Fruit fly (Drosophila melanogaster) whole organism, embryonic: ENCODE results near the gene D1.
A peak's percentile ranks its signal among the peaks of the same experiment; 100 is the strongest.

Experiments used
- ATbp ChIP-seq: fragments of 200-800 bp; sonication (Bioruptor generic); optimal IDR thresholded peaks from 2 replicates; lab custom pipeline; 2017; ENCODE audit warnings: missing biosample characterization, mild to moderate bottlenecking, missing genetic modification characterization, missing genetic modification reagents
- B-H1 ChIP-seq: fragments of 200-800 bp; sonication (Bioruptor generic); IDR thresholded peaks from 3 replicates; pipeline ENCODE4 v1.3.6; 2022; ENCODE audit warnings: missing biosample characterization, missing genetic modification characterization
- Blimp-1 ChIP-seq: fragments of 200-800 bp; sonication (Bioruptor generic); optimal IDR thresholded peaks from 3 replicates; lab custom pipeline; 2018; ENCODE audit warnings: missing biosample characterization, missing genetic modification characterization, mild to moderate bottlenecking, moderate library complexity, missing genetic modification reagents
- CG10565 ChIP-seq: fragments of 200-800 bp; sonication (Bioruptor generic); optimal IDR thresholded peaks from 3 replicates; lab custom pipeline; 2016; ENCODE audit warnings: missing biosample characterization, mild to moderate bottlenecking, missing genetic modification characterization
- CG12391 ChIP-seq: fragments of 200-800 bp; sonication (Bioruptor generic); optimal IDR thresholded peaks from 3 replicates; lab custom pipeline; 2018; ENCODE audit warnings: missing biosample characterization, mild to moderate bottlenecking, missing genetic modification characterization, moderate library complexity
- CG13296 ChIP-seq: fragments of 200-800 bp; sonication (Bioruptor generic); optimal IDR thresholded peaks from 3 replicates; lab custom pipeline; 2018; ENCODE audit warnings: missing biosample characterization, mild to moderate bottlenecking, missing genetic modification characterization
- CG14710 ChIP-seq: fragments of 200-800 bp; sonication (Bioruptor generic); optimal IDR thresholded peaks from 3 replicates; lab custom pipeline; 2019; ENCODE audit warnings: missing biosample characterization, mild to moderate bottlenecking, missing genetic modification characterization, moderate library complexity
- CG17385 ChIP-seq: fragments of 200-800 bp; sonication (Bioruptor generic); optimal IDR thresholded peaks from 3 replicates; lab custom pipeline; 2018; ENCODE audit warnings: missing biosample characterization, mild to moderate bottlenecking, missing genetic modification characterization
- CG18262 ChIP-seq: fragments of 200-800 bp; optimal IDR thresholded peaks from 3 replicates; lab custom pipeline; 2019; ENCODE audit warnings: missing biosample characterization, mild to moderate bottlenecking, missing genetic modification characterization, moderate library complexity
- CG1832 ChIP-seq: fragments of 200-800 bp; sonication (Bioruptor generic); optimal IDR thresholded peaks from 2 replicates; lab custom pipeline; 2017; ENCODE audit warnings: missing biosample characterization, mild to moderate bottlenecking, missing genetic modification characterization, inconsistent platforms
- CG18476 ChIP-seq: fragments of 200-800 bp; sonication (Bioruptor generic); optimal IDR thresholded peaks from 2 replicates; lab custom pipeline; 2016; ENCODE audit warnings: missing biosample characterization, mild to moderate bottlenecking, missing genetic modification characterization
- CG2129 ChIP-seq: fragments of 200-800 bp; sonication (Bioruptor generic); IDR thresholded peaks from 2 replicates; pipeline ENCODE4 v1.3.6; 2022; ENCODE audit warnings: missing biosample characterization, missing genetic modification characterization; ENCODE audit not compliant: partially characterized antibody
- CG4854 ChIP-seq: fragments of 200-800 bp; sonication (Bioruptor generic); optimal IDR thresholded peaks from 2 replicates; lab custom pipeline; 2016; ENCODE audit warnings: missing biosample characterization, missing genetic modification characterization, inconsistent platforms
- CG9876 ChIP-seq: fragments of 200-800 bp; sonication (Bioruptor generic); optimal IDR thresholded peaks from 2 replicates; lab custom pipeline; 2016; ENCODE audit warnings: missing biosample characterization, missing genetic modification characterization
- Dek ChIP-seq: fragments of 200-800 bp; sonication (Bioruptor generic); optimal IDR thresholded peaks from 3 replicates; lab custom pipeline; 2019; ENCODE audit warnings: missing biosample characterization, mild to moderate bottlenecking, missing genetic modification characterization, moderate library complexity
- Doc2 ChIP-seq: fragments of 200-800 bp; sonication (Bioruptor generic); IDR thresholded peaks from 2 replicates; pipeline ENCODE4 v1.3.6; 2022; ENCODE audit warnings: missing biosample characterization, missing genetic modification characterization
- H15 ChIP-seq: fragments of 200-800 bp; sonication (Bioruptor generic); IDR thresholded peaks from 3 replicates; pipeline ENCODE4 v1.3.6; 2022; ENCODE audit warnings: missing biosample characterization, missing genetic modification characterization
- HLH3B ChIP-seq: fragments of 200-800 bp; sonication (Bioruptor generic); IDR thresholded peaks from 2 replicates; pipeline ENCODE4 v1.3.6; 2022; ENCODE audit warnings: missing biosample characterization, missing genetic modification characterization
- HLHmδ ChIP-seq: fragments of 200-800 bp; sonication (Bioruptor generic); optimal IDR thresholded peaks from 2 replicates; lab custom pipeline; 2018; ENCODE audit warnings: missing biosample characterization, mild to moderate bottlenecking, missing genetic modification characterization, moderate library complexity
- Hand ChIP-seq: fragments of 200-800 bp; sonication (Bioruptor generic); optimal IDR thresholded peaks from 2 replicates; lab custom pipeline; 2017; ENCODE audit warnings: mild to moderate bottlenecking, missing biosample characterization, missing genetic modification reagents, missing genetic modification characterization
- Hr51 ChIP-seq, 2 experiments: fragments of 200-800 bp; sonication (Bioruptor generic); optimal IDR thresholded peaks; 2 replicates in 1 of 2; 3 replicates in 1 of 2; lab custom pipeline; 2016 to 2018; ENCODE audit warnings: missing biosample characterization in 2 of 2, missing genetic modification characterization in 2 of 2, mild to moderate bottlenecking in 1 of 2, moderate library complexity in 1 of 2
- Mad ChIP-seq: fragments of 200-800 bp; sonication (Bioruptor generic); optimal IDR thresholded peaks from 2 replicates; lab custom pipeline; 2016; ENCODE audit warnings: missing biosample characterization, missing genetic modification characterization
- Scr ChIP-seq: fragments of 200-800 bp; sonication (Bioruptor generic); IDR thresholded peaks from 2 replicates; pipeline ENCODE4 v1.3.6; 2022; ENCODE audit warnings: missing biosample characterization, missing genetic modification characterization; ENCODE audit not compliant: partially characterized antibody
- Taf1 ChIP-seq: fragments of 200-800 bp; sonication (Bioruptor generic); IDR thresholded peaks from 2 replicates; pipeline ENCODE4 v1.3.6; 2022; ENCODE audit warnings: missing biosample characterization, missing genetic modification characterization
- Vsx1 ChIP-seq: fragments of 200-800 bp; sonication (Bioruptor generic); optimal IDR thresholded peaks from 2 replicates; lab custom pipeline; 2017; ENCODE audit warnings: missing biosample characterization, mild to moderate bottlenecking, missing genetic modification characterization, missing genetic modification reagents
- aop ChIP-seq: fragments of 200-800 bp; sonication (Bioruptor generic); IDR thresholded peaks from 2 replicates; pipeline ENCODE4 v1.3.6; 2022; ENCODE audit warnings: missing biosample characterization, missing genetic modification characterization
- ash1 ChIP-seq: fragments of 200-800 bp; sonication (Bioruptor generic); optimal IDR thresholded peaks from 2 replicates; lab custom pipeline; 2018; ENCODE audit warnings: missing biosample characterization, mild to moderate bottlenecking, missing genetic modification characterization
- emc ChIP-seq: fragments of 200-800 bp; sonication (Bioruptor generic); optimal IDR thresholded peaks from 2 replicates; lab custom pipeline; 2016; ENCODE audit warnings: missing biosample characterization, missing genetic modification characterization
- eyg ChIP-seq: fragments of 200-800 bp; sonication (Bioruptor generic); optimal IDR thresholded peaks from 3 replicates; lab custom pipeline; 2016; ENCODE audit warnings: missing biosample characterization, missing genetic modification characterization
- fru ChIP-seq: fragments of >200 bp; optimal IDR thresholded peaks from 2 replicates; lab custom pipeline; 2017
- gce ChIP-seq: fragments of 200-800 bp; sonication (Bioruptor generic); IDR thresholded peaks from 3 replicates; pipeline ENCODE4 v1.3.6; 2022; ENCODE audit warnings: missing biosample characterization, missing genetic modification characterization
- gt ChIP-seq: fragments of 200-800 bp; sonication (Bioruptor generic); IDR thresholded peaks from 2 replicates; pipeline ENCODE4 v1.3.6; 2022; ENCODE audit warnings: missing biosample characterization, missing genetic modification characterization
- hth ChIP-seq: fragments of >200 bp; optimal IDR thresholded peaks from 2 replicates; lab custom pipeline; 2017; ENCODE audit warnings: inconsistent platforms
- jigr1 ChIP-seq: fragments of 200-800 bp; sonication (Bioruptor generic); IDR thresholded peaks from 3 replicates; pipeline ENCODE4 v1.3.6; 2022; ENCODE audit warnings: missing biosample characterization, missing genetic modification characterization
- lmd ChIP-seq: fragments of 200-800 bp; sonication (Bioruptor generic); IDR thresholded peaks from 2 replicates; pipeline ENCODE4 v1.3.6; 2022; ENCODE audit warnings: missing biosample characterization, missing genetic modification characterization
- lola ChIP-seq, 3 experiments: fragments of >200 bp in 2 of 3; fragments of 200-800 bp in 1 of 3; sonication (Bioruptor generic) in 1 of 3; optimal IDR thresholded peaks; 2 replicates each; lab custom pipeline; 2017 to 2019; ENCODE audit warnings: missing biosample characterization in 3 of 3, missing genetic modification characterization in 3 of 3, mild to moderate bottlenecking in 1 of 3, moderate library complexity in 1 of 3
- mam ChIP-seq: fragments of 200-800 bp; sonication (Bioruptor generic); optimal IDR thresholded peaks from 3 replicates; lab custom pipeline; 2016; ENCODE audit warnings: missing biosample characterization, missing genetic modification characterization
- prd ChIP-seq, 3 experiments: fragments of >200 bp in 2 of 3; fragments of 200-800 bp in 1 of 3; sonication (Bioruptor generic) in 1 of 3; optimal IDR thresholded peaks in 2 of 3; IDR thresholded peaks in 1 of 3; 2 replicates in 2 of 3; 3 replicates in 1 of 3; pipeline versions ENCODE4 v1.3.6 to Lab custom; 2017 to 2022; ENCODE audit warnings: missing biosample characterization in 1 of 3, missing genetic modification characterization in 1 of 3
- ranshi ChIP-seq: fragments of 200-800 bp; sonication (Bioruptor generic); IDR thresholded peaks from 2 replicates; pipeline ENCODE4 v1.3.6; 2022; ENCODE audit warnings: missing biosample characterization, missing genetic modification characterization
- scrt ChIP-seq: fragments of 200-800 bp; sonication (Bioruptor generic); optimal IDR thresholded peaks from 2 replicates; lab custom pipeline; 2018; ENCODE audit warnings: missing biosample characterization, mild to moderate bottlenecking, missing genetic modification characterization, moderate library complexity
- sima ChIP-seq: fragments of 200-800 bp; sonication (Bioruptor generic); optimal IDR thresholded peaks from 2 replicates; lab custom pipeline; 2016; ENCODE audit warnings: missing biosample characterization, missing genetic modification characterization
- slp2 ChIP-seq: fragments of 200-800 bp; sonication (Bioruptor generic); optimal IDR thresholded peaks from 2 replicates; lab custom pipeline; 2016; ENCODE audit warnings: missing biosample characterization, missing genetic modification characterization
- sug ChIP-seq: fragments of 200-800 bp; optimal IDR thresholded peaks from 2 replicates; lab custom pipeline; 2019; ENCODE audit warnings: missing biosample characterization, mild to moderate bottlenecking, missing genetic modification characterization, moderate library complexity
- twi ChIP-seq: fragments of 200-800 bp; optimal IDR thresholded peaks from 2 replicates; lab custom pipeline; 2019; ENCODE audit warnings: missing biosample characterization, mild to moderate bottlenecking, missing genetic modification characterization, moderate library complexity
- unpg ChIP-seq: fragments of 200-800 bp; sonication (Bioruptor generic); optimal IDR thresholded peaks from 3 replicates; lab custom pipeline; 2018; ENCODE audit warnings: missing biosample characterization, mild to moderate bottlenecking, missing genetic modification characterization, moderate library complexity
- zen2 ChIP-seq: fragments of 200-800 bp; sonication (Bioruptor generic); IDR thresholded peaks from 3 replicates; pipeline ENCODE4 v1.3.6; 2022; ENCODE audit warnings: missing biosample characterization, missing genetic modification characterization; ENCODE audit not compliant: partially characterized antibody

Gene D1

dm6 chr3R:9220064-9220864 lies 20.2 kb downstream of the D1 start (continued):
- TF ChIP-seq Vsx1 (no peak), CG9876 (GFP tag; lab: Kevin White, UChicago) (no peak), jigr1 (GFP tag; lab: Robert Waterston, UW) (no peak), hth (lab: Kevin White, UChicago) (no peak), CG13296 (GFP tag; lab: Kevin White, UChicago) (no peak), CG2129 (GFP tag; lab: Robert Waterston, UW) (no peak), HLH3B (GFP tag; lab: Robert Waterston, UW) (no peak), aop (no peak)
- TF ChIP-seq, all 482 proteins: peak for 189

- no peak for TF ChIP-seq ATbp (GFP tag; lab: Kevin White, UChicago)
- peak; percentile 98 for TF ChIP-seq Blimp-1
- TF ChIP-seq ranshi (GFP tag; lab: Robert Waterston, UW) = no peak
Measured at dm6 chr3R:9217607-9218006, 22.8 kb downstream of the D1 start.

- no peak for TF ChIP-seq HLHmδ
- no peak for TF ChIP-seq B-H1 (GFP tag; lab: Robert Waterston, UW)
- TF ChIP-seq slp2 (GFP tag; lab: Kevin White, UChicago) = no peak
- TF ChIP-seq mam = no peak
- TF ChIP-seq Doc2 (GFP tag; lab: Robert Waterston, UW) = no peak
- no peak for TF ChIP-seq H15 (GFP tag; lab: Robert Waterston, UW)
- no peak for TF ChIP-seq CG4854 (GFP tag; lab: Kevin White, UChicago)
- TF ChIP-seq ash1 (GFP tag; lab: Kevin White, UChicago) = no peak
- no peak for TF ChIP-seq emc (GFP tag; lab: Kevin White, UChicago)
- TF ChIP-seq CG12391 (tag; lab: Kevin White, UChicago) = no peak
- TF ChIP-seq CG10565 (GFP tag; lab: Kevin White, UChicago) = no peak
- TF ChIP-seq Hand (GFP tag; lab: Kevin White, UChicago) = no peak
- TF ChIP-seq Dek (tag; lab: Kevin White, UChicago) = no peak
- TF ChIP-seq twi = peak; percentile 0
- TF ChIP-seq Hr51 (GFP tag; optimal IDR thresholded peaks at IDR 0.05; lab: Kevin White, UChicago) = no peak
- no peak for TF ChIP-seq lmd (GFP tag; lab: Robert Waterston, UW)
- no peak for TF ChIP-seq sima (GFP tag; lab: Kevin White, UChicago)
- no peak for TF ChIP-seq Taf1 (GFP tag; lab: Robert Waterston, UW)
- no peak for TF ChIP-seq sug (tag; lab: Kevin White, UChicago)
- TF ChIP-seq prd (optimal IDR thresholded peaks at IDR 0.05; lab: Kevin White, UChicago) = no peak
- TF ChIP-seq prd (GFP tag; IDR thresholded peaks at IDR 0.05; lab: Robert Waterston, UW) = 0 out of 3 replicates have a peak, but pooled peaks have one; percentile 25
- no peak for TF ChIP-seq eyg (GFP tag; lab: Kevin White, UChicago)
- no peak for TF ChIP-seq CG1832 (GFP tag; lab: Kevin White, UChicago)
- TF ChIP-seq zen2 (GFP tag; lab: Robert Waterston, UW) = no peak
- TF ChIP-seq CG17385 (GFP tag; lab: Kevin White, UChicago) = peak; percentile 37
- no peak for TF ChIP-seq Scr
- peak; percentile 20 for TF ChIP-seq CG18262
- no peak for TF ChIP-seq unpg (GFP tag; lab: Kevin White, UChicago)
- TF ChIP-seq fru (lab: Kevin White, UChicago) = no peak
- TF ChIP-seq gt (GFP tag; lab: Robert Waterston, UW) = no peak
- no peak for TF ChIP-seq gce (GFP tag; lab: Robert Waterston, UW)
- peak in 1 of 3 experiments; percentile 6 for TF ChIP-seq lola (GFP tag; optimal IDR thresholded peaks at IDR 0.05; lab: Kevin White, UChicago)
- peak; percentile 35 for TF ChIP-seq CG14710 (tag; lab: Kevin White, UChicago)
- no peak for TF ChIP-seq Mad
- no peak for TF ChIP-seq scrt (GFP tag; lab: Kevin White, UChicago)
- TF ChIP-seq CG18476 = no peak
Measured at dm6 chr3R:9215551-9215950, 24.9 kb downstream of the D1 start.
